Worm (Caenorhabditis elegans): ENCODE measurements around the gene T21C9.6.

- no peak for TF ChIP-seq alr-1 (tag; optimal IDR thresholded peaks at IDR 0.05; ENCODE audit: borderline replicate concordance)
- TF ChIP-seq sptf-1 (tag; optimal IDR thresholded peaks at IDR 0.05), result no peak
- no peak for TF ChIP-seq F16B12.6 (tag; optimal IDR thresholded peaks at IDR 0.05)
These were observed 41.7 kb upstream of the T21C9.6 start, which contains the start of gene degt-1 for ce11 chrV:10540024-10540423.
